Worm (Caenorhabditis elegans): ENCODE data around the gene C31B8.9.

The C31B8.9 gene

ce11 chrV:2876188-2876831, 36.5 kb downstream of the C31B8.9 start (continued):
- TF ChIP-seq zfp-3 (GFP tag; conservative IDR thresholded peaks at IDR 0.05) (no peak), unc-62 (GFP tag; optimal IDR thresholded peaks at IDR 0.05 in 1 of 2) (peak in 1 of 2 experiments; percentile 76), unc-62 (tag; optimal IDR thresholded peaks at IDR 0.05) (no peak), nhr-10 (tag; optimal IDR thresholded peaks at IDR 0.05) (no peak), daf-12 (tag; optimal IDR thresholded peaks at IDR 0.05) (no peak)

- TF ChIP-seq hmg-1.1 (GFP tag; IDR thresholded peaks at IDR 0.05) (no peak), php-3 (GFP tag; IDR thresholded peaks at IDR 0.05) (peak; percentile 56; the same call in 1 of the 2 replicates), lin-15B (tag; optimal IDR thresholded peaks at IDR 0.05) (no peak), dmd-6 (GFP tag; IDR thresholded peaks at IDR 0.05) (peak; percentile 72), Y75B8A.6 (GFP tag; IDR thresholded peaks at IDR 0.05) (no peak), pqm-1 (tag; optimal IDR thresholded peaks at IDR 0.05) (peak; percentile 25), dve-1 (tag; optimal IDR thresholded peaks at IDR 0.05; ENCODE audit: insufficient read depth) (peak; percentile 74), hlh-11 (tag; optimal IDR thresholded peaks at IDR 0.05) (peak; percentile 37), daf-16 (GFP tag; optimal IDR thresholded peaks at IDR 0.05) (no peak), daf-16 (tag; optimal IDR thresholded peaks at IDR 0.05) (peak; percentile 48), mep-1 (tag; optimal IDR thresholded peaks at IDR 0.05) (peak; percentile 16)
Measured at ce11 chrV:2875422-2875821, 37.4 kb downstream of the C31B8.9 start, which contains the start of gene folt-2. TSS of gene folt-2 (minus strand) at chrV:2875600.

ce11 chrV:2872947-2873346, 39.9 kb downstream of the C31B8.9 start:
- no peak for TF ChIP-seq lim-7 (GFP tag; IDR thresholded peaks at IDR 0.05)
- 0 out of 2 replicates have a peak, but pooled peaks have one; percentile 18 for TF ChIP-seq F44E2.7 (GFP tag; IDR thresholded peaks at IDR 0.05)
- peak in 1 of 2 experiments; percentile 88 for TF ChIP-seq unc-62 (GFP tag; optimal IDR thresholded peaks at IDR 0.05 in 1 of 2)
- TF ChIP-seq unc-62 (tag; optimal IDR thresholded peaks at IDR 0.05), result no peak
- peak; percentile 17 for TF ChIP-seq nhr-102 (tag; optimal IDR thresholded peaks at IDR 0.05)

- TF ChIP-seq ceh-32 (tag; optimal IDR thresholded peaks at IDR 0.05; ENCODE audit: poor library complexity), result no peak
- peak; percentile 42; the same call in 1 of the 2 replicates for TF ChIP-seq tra-1 (GFP tag; IDR thresholded peaks at IDR 0.05)
- no peak for TF ChIP-seq pqm-1 (tag; optimal IDR thresholded peaks at IDR 0.05)
- TF ChIP-seq nhr-28 (tag; optimal IDR thresholded peaks at IDR 0.05), result no peak
- no peak for TF ChIP-seq dve-1 (tag; optimal IDR thresholded peaks at IDR 0.05; ENCODE audit: insufficient read depth)
- no peak for TF ChIP-seq fkh-10 (GFP tag; optimal IDR thresholded peaks at IDR 0.05)
- TF ChIP-seq D1046.2 (GFP tag; IDR thresholded peaks at IDR 0.05), result no peak
- TF ChIP-seq sdz-12 (GFP tag; optimal IDR thresholded peaks at IDR 0.05), result no peak
- no peak for TF ChIP-seq vab-7 (GFP tag; IDR thresholded peaks at IDR 0.05)
- no peak for TF ChIP-seq php-3 (GFP tag; IDR thresholded peaks at IDR 0.05)
- peak; percentile 31; the same call in 1 of the 2 replicates for TF ChIP-seq T26A8.4 (GFP tag; IDR thresholded peaks at IDR 0.05)
- TF ChIP-seq spr-1 (tag; optimal IDR thresholded peaks at IDR 0.05), result no peak
- TF ChIP-seq hif-1 (tag; optimal IDR thresholded peaks at IDR 0.05), result no peak
- no peak for TF ChIP-seq lin-1 (GFP tag; IDR thresholded peaks at IDR 0.05)
- TF ChIP-seq ceh-44 (GFP tag; IDR thresholded peaks at IDR 0.05), result no peak
- TF ChIP-seq lin-15B (tag; optimal IDR thresholded peaks at IDR 0.05), result no peak
- TF ChIP-seq nhr-77 (tag; optimal IDR thresholded peaks at IDR 0.05), result no peak
- peak; percentile 31 for TF ChIP-seq dmd-6 (GFP tag; IDR thresholded peaks at IDR 0.05)
- no peak for TF ChIP-seq F37D6.2 (tag; optimal IDR thresholded peaks at IDR 0.05)
- TF ChIP-seq jun-1 (tag; optimal IDR thresholded peaks at IDR 0.05), result no peak
- no peak for TF ChIP-seq Y5F2A.4 (GFP tag; optimal IDR thresholded peaks at IDR 0.05)
- no peak for TF ChIP-seq mxl-3 (GFP tag; optimal IDR thresholded peaks at IDR 0.05)
- no peak for TF ChIP-seq egl-43 (GFP tag; IDR thresholded peaks at IDR 0.05)
- TF ChIP-seq dpl-1 (GFP tag; optimal IDR thresholded peaks at IDR 0.05), result no peak
- TF ChIP-seq ctbp-1 (GFP tag; IDR thresholded peaks at IDR 0.05), result 0 out of 2 replicates have a peak, but pooled peaks have one; percentile 31
- no peak for TF ChIP-seq F26F4.8 (GFP tag; conservative IDR thresholded peaks at IDR 0.05)
- no peak for TF ChIP-seq nhr-10 (tag; optimal IDR thresholded peaks at IDR 0.05)
- peak; percentile 17 for TF ChIP-seq nhr-102 (tag; optimal IDR thresholded peaks at IDR 0.05)
- no peak for TF ChIP-seq dmd-9 (GFP tag; IDR thresholded peaks at IDR 0.05)
- no peak for TF ChIP-seq daf-16 (GFP tag; optimal IDR thresholded peaks at IDR 0.05)
- TF ChIP-seq daf-16 (tag; optimal IDR thresholded peaks at IDR 0.05), result no peak
- TF ChIP-seq R02D3.7 (tag; optimal IDR thresholded peaks at IDR 0.05), result no peak
Measured at ce11 chrV:2871754-2872504, 40.9 kb downstream of the C31B8.9 start.

Data from whole organism, L4 larva.